Worm (Caenorhabditis elegans) whole organism, young adult: ENCODE results near the gene W09C2.9.

Source experiments
- B0019.2 ChIP-seq: fragments of 200-800 bp; sonication (Bioruptor generic); conservative IDR thresholded peaks from 2 replicates; pipeline ENCODE4 v1.3.6; 2022; ENCODE audit warnings: missing genetic modification reagents, missing genetic modification characterization, missing compliant biosample characterization
- B0035.1 ChIP-seq: sonication (generic microtip); optimal IDR thresholded peaks from 2 replicates; lab custom pipeline; 2016; ENCODE audit warnings: missing genetic modification characterization, mild to moderate bottlenecking, missing compliant biosample characterization, missing genotype, missing genetic modification reagents
- B0336.3 ChIP-seq: fragments of 200-800 bp; sonication (Bioruptor generic); IDR thresholded peaks from 2 replicates; pipeline ENCODE4 v1.3.6; 2022; ENCODE audit warnings: missing genetic modification characterization, missing compliant biosample characterization
- C06A6.2 ChIP-seq: fragments of 200-800 bp; sonication (Bioruptor generic); conservative IDR thresholded peaks from 2 replicates; pipeline ENCODE4 v1.3.6; 2022; ENCODE audit warnings: missing genetic modification characterization, missing compliant biosample characterization
- D2030.7 ChIP-seq: fragments of 200-800 bp; sonication (Bioruptor generic); IDR thresholded peaks from 2 replicates; pipeline ENCODE4 v1.3.6; 2022; ENCODE audit warnings: missing genetic modification reagents, missing genetic modification characterization, missing compliant biosample characterization
- F22D6.2 ChIP-seq: sonication (generic microtip); optimal IDR thresholded peaks from 2 replicates; lab custom pipeline; 2016; ENCODE audit warnings: mild to moderate bottlenecking, missing genetic modification characterization, missing compliant biosample characterization
- F33H1.4 ChIP-seq: fragments of 200-800 bp; sonication (Bioruptor generic); IDR thresholded peaks from 2 replicates; pipeline ENCODE4 v1.3.6; 2022; ENCODE audit warnings: missing genetic modification reagents, missing genetic modification characterization, missing compliant biosample characterization
- F49E8.2 ChIP-seq: sonication (generic microtip); optimal IDR thresholded peaks from 3 replicates; lab custom pipeline; 2017; ENCODE audit warnings: missing genetic modification characterization, mild to moderate bottlenecking, missing compliant biosample characterization, antibody characterized with exemption, moderate library complexity; ENCODE audit not compliant: insufficient read depth
- F52B5.7 ChIP-seq: sonication (generic microtip); optimal IDR thresholded peaks from 2 replicates; lab custom pipeline; 2016; ENCODE audit warnings: mild to moderate bottlenecking, missing genetic modification characterization, missing compliant biosample characterization
- F55B11.4 ChIP-seq: sonication (generic microtip); optimal IDR thresholded peaks from 2 replicates; lab custom pipeline; 2016; ENCODE audit warnings: missing compliant biosample characterization, missing genetic modification characterization, borderline replicate concordance; ENCODE audit not compliant: insufficient read depth
- K11D2.4 ChIP-seq: fragments of 200-800 bp; sonication (Bioruptor generic); IDR thresholded peaks from 2 replicates; pipeline ENCODE4 v1.3.6; 2022; ENCODE audit warnings: missing genetic modification reagents, missing genetic modification characterization, missing compliant biosample characterization
- K12H6.12 ChIP-seq: fragments of 200-800 bp; sonication (Bioruptor generic); optimal IDR thresholded peaks from 2 replicates; lab custom pipeline; 2018; ENCODE audit warnings: mild to moderate bottlenecking, missing genetic modification characterization, missing compliant biosample characterization
- T07F8.4 ChIP-seq: sonication (generic microtip); optimal IDR thresholded peaks from 2 replicates; lab custom pipeline; 2016; ENCODE audit warnings: mild to moderate bottlenecking, missing genetic modification characterization, moderate library complexity, missing compliant biosample characterization
- Y53F4B.3 ChIP-seq: fragments of 200-800 bp; sonication (Bioruptor generic); IDR thresholded peaks from 2 replicates; pipeline ENCODE4 v1.3.6; 2022; ENCODE audit warnings: missing genetic modification reagents, missing genetic modification characterization, missing compliant biosample characterization
- ZK185.1 ChIP-seq: sonication (generic microtip); optimal IDR thresholded peaks from 2 replicates; lab custom pipeline; 2016; ENCODE audit warnings: mild to moderate bottlenecking, missing genetic modification characterization, missing compliant biosample characterization; ENCODE audit not compliant: poor library complexity, severe bottlenecking
- athp-1 ChIP-seq: sonication (generic microtip); optimal IDR thresholded peaks from 2 replicates; lab custom pipeline; 2017; ENCODE audit warnings: mild to moderate bottlenecking, missing genetic modification characterization, missing compliant biosample characterization
- attf-5 ChIP-seq: fragments of 200-800 bp; sonication (Bioruptor generic); optimal IDR thresholded peaks from 2 replicates; lab custom pipeline; 2018; ENCODE audit warnings: mild to moderate bottlenecking, missing genetic modification characterization, missing compliant biosample characterization
- bed-2 ChIP-seq: fragments of 200-800 bp; sonication (Bioruptor generic); IDR thresholded peaks from 2 replicates; pipeline ENCODE4 v1.3.6; 2022; ENCODE audit warnings: missing genetic modification reagents, missing genetic modification characterization, missing compliant biosample characterization
- cebp-1 ChIP-seq, 2 experiments: fragments of 200-800 bp in 1 of 2; sonication (Bioruptor generic) in 1 of 2; sonication (generic microtip) in 1 of 2; IDR thresholded peaks in 1 of 2; optimal IDR thresholded peaks in 1 of 2; 2 replicates each; pipeline versions ENCODE4 v1.3.6 to Lab custom; 2017 to 2022; ENCODE audit warnings: missing compliant biosample characterization in 2 of 2, missing genetic modification characterization in 2 of 2, mild to moderate bottlenecking in 1 of 2, missing genetic modification reagents in 1 of 2, moderate library complexity in 1 of 2
- egrh-3 ChIP-seq: fragments of 200-800 bp; sonication (Bioruptor generic); IDR thresholded peaks from 2 replicates; pipeline ENCODE4 v1.3.6; 2022; ENCODE audit warnings: missing genetic modification reagents, missing genetic modification characterization, missing compliant biosample characterization
- hmg-20 ChIP-seq: fragments of 200-800 bp; sonication (Bioruptor generic); IDR thresholded peaks from 2 replicates; pipeline ENCODE4 v1.3.6; 2022; ENCODE audit warnings: missing genetic modification reagents, missing genetic modification characterization, missing compliant biosample characterization
- let-526 ChIP-seq: fragments of 200-800 bp; sonication (Bioruptor generic); IDR thresholded peaks from 2 replicates; pipeline ENCODE4 v1.3.6; 2022; ENCODE audit warnings: missing genetic modification reagents, missing genetic modification characterization, missing compliant biosample characterization
- let-607 ChIP-seq, 2 experiments: fragments of 200-800 bp in 1 of 2; sonication (Bioruptor generic) in 1 of 2; sonication (generic microtip) in 1 of 2; optimal IDR thresholded peaks; 2 replicates each; lab custom pipeline; 2016 to 2018; ENCODE audit warnings: mild to moderate bottlenecking in 2 of 2, missing compliant biosample characterization in 2 of 2, missing genetic modification characterization in 2 of 2, moderate library complexity in 2 of 2, missing genotype in 1 of 2
- lin-26 ChIP-seq: fragments of 200-800 bp; sonication (Bioruptor generic); IDR thresholded peaks from 2 replicates; pipeline ENCODE4 v1.3.6; 2022; ENCODE audit warnings: missing genetic modification reagents, missing genetic modification characterization, missing compliant biosample characterization
- lin-54 ChIP-seq: fragments of 200-800 bp; sonication (Bioruptor generic); optimal IDR thresholded peaks from 2 replicates; lab custom pipeline; 2018; ENCODE audit warnings: mild to moderate bottlenecking, missing genetic modification characterization, missing compliant biosample characterization
- lir-1 ChIP-seq: fragments of 200-800 bp; sonication (Bioruptor generic); conservative IDR thresholded peaks from 2 replicates; pipeline ENCODE4 v1.3.6; 2022; ENCODE audit warnings: missing genetic modification reagents, missing genetic modification characterization, missing compliant biosample characterization
- mcd-1 ChIP-seq: fragments of 200-800 bp; sonication (Bioruptor generic); IDR thresholded peaks from 2 replicates; pipeline ENCODE4 v1.3.6; 2022; ENCODE audit warnings: missing genetic modification reagents, missing genetic modification characterization, missing compliant biosample characterization
- mel-28 ChIP-seq: sonication (generic microtip); optimal IDR thresholded peaks from 2 replicates; lab custom pipeline; 2016; ENCODE audit warnings: borderline replicate concordance, mild to moderate bottlenecking, missing genetic modification characterization, missing compliant biosample characterization
- mes-4 ChIP-seq: sonication (generic microtip); optimal IDR thresholded peaks from 2 replicates; lab custom pipeline; 2016; ENCODE audit warnings: missing genotype, missing genetic modification characterization, missing compliant biosample characterization
- nfya-2 ChIP-seq: fragments of 200-800 bp; sonication (Bioruptor generic); IDR thresholded peaks from 2 replicates; pipeline ENCODE4 v1.3.6; 2022; ENCODE audit warnings: missing genetic modification reagents, missing genetic modification characterization, missing compliant biosample characterization
- nhr-120 ChIP-seq: fragments of 200-800 bp; sonication (Bioruptor generic); IDR thresholded peaks from 2 replicates; pipeline ENCODE4 v1.3.6; 2022; ENCODE audit warnings: missing genetic modification characterization, missing compliant biosample characterization
- nhr-179 ChIP-seq: sonication (generic microtip); optimal IDR thresholded peaks from 2 replicates; lab custom pipeline; 2016; ENCODE audit warnings: mild to moderate bottlenecking, missing genetic modification characterization, missing compliant biosample characterization
- nhr-27 ChIP-seq: fragments of 200-800 bp; sonication (Bioruptor generic); optimal IDR thresholded peaks from 2 replicates; lab custom pipeline; 2018; ENCODE audit warnings: mild to moderate bottlenecking, missing genetic modification characterization, moderate library complexity, missing compliant biosample characterization
- pbrm-1 ChIP-seq: fragments of 200-800 bp; sonication (Bioruptor generic); IDR thresholded peaks from 2 replicates; pipeline ENCODE4 v1.3.6; 2022; ENCODE audit warnings: missing genetic modification reagents, missing genetic modification characterization, missing compliant biosample characterization
- snpc-3.4 ChIP-seq: sonication (generic microtip); optimal IDR thresholded peaks from 2 replicates; lab custom pipeline; 2017; ENCODE audit warnings: missing genetic modification characterization, mild to moderate bottlenecking, missing compliant biosample characterization, antibody characterized with exemption, moderate library complexity, missing genotype, missing genetic modification reagents
- snpc-4 ChIP-seq, 5 experiments: fragments of 150-350 bp in 1 of 5; sonication (generic microtip) in 4 of 5; optimal IDR thresholded peaks; 2 replicates each; lab custom pipeline; 2014 to 2018; ENCODE audit warnings: missing genetic modification characterization in 5 of 5, missing biosample characterization in 3 of 5, antibody characterized with exemption in 2 of 5, mild to moderate bottlenecking in 2 of 5, missing compliant biosample characterization in 2 of 5, missing genotype in 2 of 5, moderate library complexity in 2 of 5, missing genetic modification reagents in 1 of 5
- unc-130 ChIP-seq: sonication (generic microtip); optimal IDR thresholded peaks from 2 replicates; lab custom pipeline; 2016; ENCODE audit warnings: missing genetic modification reagents, missing genetic modification characterization, missing compliant biosample characterization
- unc-62 ChIP-seq: fragments of 150-350 bp; optimal IDR thresholded peaks from 2 replicates; lab custom pipeline; 2014; ENCODE audit warnings: missing biosample characterization, missing genetic modification reagents, missing genetic modification characterization
- ztf-26 ChIP-seq: sonication (generic microtip); optimal IDR thresholded peaks from 2 replicates; lab custom pipeline; 2017; ENCODE audit warnings: missing genetic modification characterization, missing compliant biosample characterization
- ztf-28 ChIP-seq: fragments of 200-800 bp; sonication (Bioruptor generic); IDR thresholded peaks from 2 replicates; pipeline ENCODE4 v1.3.6; 2022; ENCODE audit warnings: missing genetic modification reagents, missing genetic modification characterization, missing compliant biosample characterization
- ztf-6 ChIP-seq: fragments of 200-800 bp; sonication (Bioruptor generic); IDR thresholded peaks from 2 replicates; pipeline ENCODE4 v1.3.6; 2022; ENCODE audit warnings: missing genetic modification reagents, missing genetic modification characterization, missing compliant biosample characterization

W09C2.9 gene

DNA sequence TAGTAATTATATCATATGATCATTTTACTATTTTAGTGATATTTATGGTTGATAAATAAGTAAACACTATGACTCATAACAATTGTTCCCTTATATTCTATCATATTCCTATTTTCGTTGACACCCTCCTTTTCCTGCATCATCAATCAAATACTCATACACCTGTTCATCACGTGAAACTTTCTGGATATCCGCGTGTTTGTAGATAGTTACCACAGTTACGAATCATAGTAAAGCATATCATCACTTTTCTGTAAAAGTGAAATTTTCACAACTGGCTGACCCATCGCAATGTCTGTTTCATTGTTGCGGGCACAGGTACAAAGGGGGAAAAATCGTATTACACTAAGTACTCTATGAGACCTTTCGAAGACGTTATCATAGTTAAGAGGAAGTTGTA lies 10.7 kb upstream of the W09C2.9 start:
- no peak for TF ChIP-seq mel-28 (tag; lab: Kevin White, UChicago)
- TF ChIP-seq lin-54 (GFP tag; lab: Kevin White, UChicago), result no peak
- no peak for TF ChIP-seq Y53F4B.3 (GFP tag; lab: Robert Waterston, UW)
- TF ChIP-seq attf-5 (GFP tag; lab: Kevin White, UChicago), result no peak
- TF ChIP-seq unc-130 (GFP tag; lab: Kevin White, UChicago), result no peak
- no peak for TF ChIP-seq nfya-2 (GFP tag; lab: Robert Waterston, UW)
- TF ChIP-seq ztf-26 (tag; lab: Kevin White, UChicago), result no peak
- no peak for TF ChIP-seq lir-1 (GFP tag; lab: Robert Waterston, UW)
- TF ChIP-seq mes-4 (tag; lab: Kevin White, UChicago), result no peak
- no peak for TF ChIP-seq let-526
- no peak for TF ChIP-seq pbrm-1 (GFP tag; lab: Robert Waterston, UW)
- TF ChIP-seq ZK185.1 (tag; lab: Kevin White, UChicago), result no peak
- no peak for TF ChIP-seq ztf-6 (GFP tag; lab: Robert Waterston, UW)
- TF ChIP-seq, all 124 proteins: peak for 0

DNA sequence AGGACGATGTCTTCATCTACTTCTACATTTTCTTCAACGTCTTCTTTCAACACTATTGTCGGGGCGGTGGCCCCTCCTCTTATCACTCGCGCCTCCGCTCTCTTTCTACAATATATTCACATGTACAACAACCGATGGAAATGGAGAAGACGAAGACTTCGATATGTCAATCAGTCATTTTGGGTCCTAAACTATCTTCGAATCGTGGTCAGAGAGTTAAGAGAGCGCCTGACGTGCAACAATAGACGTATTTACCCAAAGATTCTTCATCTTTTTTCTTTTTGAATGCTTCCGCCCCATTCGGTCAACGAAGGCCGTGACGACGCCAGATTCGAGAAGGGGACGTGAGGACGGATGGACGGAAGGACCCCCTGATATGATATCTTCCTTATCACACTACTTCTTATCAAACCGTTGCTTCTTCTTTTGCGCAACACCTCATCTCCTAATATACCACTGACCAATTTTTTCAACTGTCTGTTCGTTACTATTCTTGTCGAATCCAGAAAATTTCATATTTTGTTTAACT lies 9.9 kb upstream of the W09C2.9 start:
- TF ChIP-seq F55B11.4 (tag; lab: Kevin White, UChicago), result no peak
- TF ChIP-seq F33H1.4 (GFP tag; lab: Robert Waterston, UW), result no peak
- TF ChIP-seq nhr-179, result no peak
- no peak for TF ChIP-seq mel-28 (tag; lab: Kevin White, UChicago)
- TF ChIP-seq B0035.1 (tag; lab: Kevin White, UChicago), result no peak
- TF ChIP-seq B0336.3 (GFP tag; lab: Robert Waterston, UW), result no peak
- no peak for TF ChIP-seq K11D2.4 (GFP tag; lab: Robert Waterston, UW)
- no peak for TF ChIP-seq pbrm-1 (GFP tag; lab: Robert Waterston, UW)
- TF ChIP-seq Y53F4B.3 (GFP tag; lab: Robert Waterston, UW), result no peak
- TF ChIP-seq ztf-28 (GFP tag; lab: Robert Waterston, UW), result no peak
- TF ChIP-seq D2030.7 (GFP tag; lab: Robert Waterston, UW), result no peak
- TF ChIP-seq hmg-20 (GFP tag; lab: Robert Waterston, UW), result no peak

DNA sequence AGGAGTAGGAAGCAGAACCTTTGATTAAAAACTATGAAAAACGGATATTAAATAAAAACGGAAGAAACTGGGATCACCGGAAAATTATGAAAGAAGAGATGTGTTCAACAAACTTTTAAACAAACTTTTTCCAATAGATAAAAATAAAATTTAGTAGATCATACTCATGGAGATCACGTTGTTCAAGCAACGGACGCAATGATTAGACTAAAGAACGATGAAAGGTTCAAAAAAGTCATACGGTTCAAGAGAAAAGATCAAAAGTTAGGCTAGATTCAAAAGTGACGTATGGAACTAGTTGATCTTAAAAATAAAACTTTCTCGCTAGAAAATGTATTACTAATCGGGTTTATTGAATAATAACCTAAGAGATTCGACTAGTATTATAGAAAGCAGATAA lies 8.9 kb upstream of the W09C2.9 start:
- no peak for TF ChIP-seq cebp-1 (GFP tag; IDR thresholded peaks at IDR 0.05; lab: Robert Waterston, UW)
- no peak for TF ChIP-seq cebp-1 (tag; optimal IDR thresholded peaks at IDR 0.05; lab: Kevin White, UChicago)
- no peak for TF ChIP-seq F22D6.2 (tag; lab: Kevin White, UChicago)
- no peak for TF ChIP-seq C06A6.2 (GFP tag; lab: Robert Waterston, UW)
- TF ChIP-seq ZK185.1 (tag; lab: Kevin White, UChicago), result no peak
- no peak for TF ChIP-seq unc-62 (GFP tag; lab: Kevin White, UChicago)
- no peak for TF ChIP-seq T07F8.4 (tag; lab: Kevin White, UChicago)
- TF ChIP-seq athp-1 (tag; lab: Kevin White, UChicago), result no peak
- TF ChIP-seq egrh-3, result no peak
- TF ChIP-seq nhr-27, result no peak
- TF ChIP-seq B0019.2, result no peak
- no peak for TF ChIP-seq lin-26 (GFP tag; lab: Robert Waterston, UW)
- no peak for TF ChIP-seq K12H6.12
- no peak for TF ChIP-seq mcd-1
- TF ChIP-seq nhr-120 (GFP tag; lab: Robert Waterston, UW), result no peak
- no peak for TF ChIP-seq F52B5.7 (tag; lab: Kevin White, UChicago)
- no peak for TF ChIP-seq F49E8.2 (tag; lab: Kevin White, UChicago)
- no peak for TF ChIP-seq snpc-3.4 (tag; lab: Kevin White, UChicago)
- no peak for TF ChIP-seq bed-2 (GFP tag; lab: Robert Waterston, UW)
- no peak for TF ChIP-seq snpc-4 (GFP tag; optimal IDR thresholded peaks at IDR 0.05; lab: Kevin White, UChicago)
- TF ChIP-seq snpc-4 (tag; optimal IDR thresholded peaks at IDR 0.05; lab: Kevin White, UChicago), result no peak
- TF ChIP-seq let-607 (tag; optimal IDR thresholded peaks at IDR 0.05; lab: Kevin White, UChicago), result no peak
